Worm (Caenorhabditis elegans): Measurements from ENCODE around the gene F11G11.15.

DNA sequence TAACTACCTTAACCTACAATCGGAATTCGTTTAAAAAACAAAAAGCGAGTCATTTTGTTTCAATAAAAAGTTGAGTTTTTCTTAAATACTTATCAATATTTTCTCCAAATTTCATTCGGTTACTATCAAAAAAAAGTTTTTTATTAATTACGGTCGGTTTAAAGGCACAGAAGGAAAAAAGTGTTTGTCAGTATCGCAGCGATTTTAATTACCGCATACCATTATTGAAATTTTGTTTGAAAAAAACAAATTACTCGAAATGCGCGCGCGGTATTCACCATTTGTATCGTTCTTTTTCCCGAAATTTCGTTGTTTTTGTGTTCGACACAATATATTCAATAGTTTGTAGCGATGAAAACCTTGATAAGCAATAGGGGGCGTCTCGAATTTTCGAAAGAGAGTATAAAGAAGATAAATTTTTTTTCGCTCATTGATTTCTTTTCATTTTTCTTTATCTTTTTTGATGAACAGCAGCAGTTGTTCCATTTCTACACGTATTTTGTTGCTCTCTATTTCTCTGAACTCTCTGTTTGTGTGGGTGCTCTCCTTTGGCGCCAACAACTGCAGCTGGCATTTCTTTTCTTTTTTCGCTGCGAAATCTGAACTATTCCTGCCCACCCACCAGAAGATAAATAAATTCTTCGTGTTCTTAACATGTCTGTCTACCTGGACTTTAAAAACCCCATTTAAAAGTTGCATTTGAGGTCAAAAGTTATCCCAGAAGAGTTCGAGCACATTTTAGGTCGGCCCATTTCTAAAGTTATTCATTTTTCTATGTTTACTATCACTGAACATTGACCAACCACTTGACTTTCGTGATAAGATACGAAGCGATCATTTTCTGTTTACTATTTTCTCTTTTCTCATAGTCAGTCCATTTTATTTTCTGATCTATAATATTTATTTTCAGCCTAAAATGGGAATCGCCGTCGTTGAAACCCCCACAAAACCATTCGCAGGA, 14.2 kb downstream of the F11G11.15 start, which contains the start of gene pgm-1:
- TF ChIP-seq him-1 (tag; optimal IDR thresholded peaks at IDR 0.05): no peak
- TF ChIP-seq W03F9.2 (tag; optimal IDR thresholded peaks at IDR 0.05): no peak
